Fruit fly (Drosophila melanogaster) whole organism, embryonic: ENCODE results near the gene Hsp83.
A peak's percentile ranks its signal among the peaks of the same experiment; 100 is the strongest.

Experiments used
- CG10462 ChIP-seq: fragments of 200-800 bp; sonication (Bioruptor generic); optimal IDR thresholded peaks from 2 replicates; lab custom pipeline; 2016; ENCODE audit warnings: missing biosample characterization, missing genetic modification characterization
- CG10979 ChIP-seq: fragments of 200-800 bp; sonication (Bioruptor generic); optimal IDR thresholded peaks from 2 replicates; lab custom pipeline; 2018; ENCODE audit warnings: missing biosample characterization, mild to moderate bottlenecking, missing genetic modification characterization, moderate library complexity
- CG11695 ChIP-seq: fragments of 200-800 bp; sonication (Bioruptor generic); IDR thresholded peaks from 3 replicates; pipeline ENCODE4 v1.3.6; 2022; ENCODE audit warnings: missing biosample characterization, missing genetic modification characterization
- CG1233 ChIP-seq: fragments of 200-800 bp; sonication (Bioruptor generic); optimal IDR thresholded peaks from 4 replicates; lab custom pipeline; 2018; ENCODE audit warnings: missing biosample characterization, mild to moderate bottlenecking, missing genetic modification characterization
- CG15011 ChIP-seq: fragments of 200-800 bp; sonication (Bioruptor generic); optimal IDR thresholded peaks from 3 replicates; lab custom pipeline; 2018; ENCODE audit warnings: missing biosample characterization, mild to moderate bottlenecking, missing genetic modification characterization
- CG17385 ChIP-seq: fragments of 200-800 bp; sonication (Bioruptor generic); optimal IDR thresholded peaks from 3 replicates; lab custom pipeline; 2018; ENCODE audit warnings: missing biosample characterization, mild to moderate bottlenecking, missing genetic modification characterization
- CG18476 ChIP-seq: fragments of 200-800 bp; sonication (Bioruptor generic); optimal IDR thresholded peaks from 2 replicates; lab custom pipeline; 2016; ENCODE audit warnings: missing biosample characterization, mild to moderate bottlenecking, missing genetic modification characterization
- CG2875 ChIP-seq: fragments of 200-800 bp; sonication (Bioruptor generic); optimal IDR thresholded peaks from 2 replicates; lab custom pipeline; 2017; ENCODE audit warnings: missing biosample characterization, mild to moderate bottlenecking, missing genetic modification characterization, missing genetic modification reagents
- CG3838 ChIP-seq: fragments of 200-800 bp; sonication (Bioruptor generic); optimal IDR thresholded peaks from 3 replicates; lab custom pipeline; 2016; ENCODE audit warnings: missing biosample characterization, missing genetic modification characterization
- CG6791 ChIP-seq: fragments of 200-800 bp; sonication (Bioruptor generic); IDR thresholded peaks from 3 replicates; pipeline ENCODE4 v1.3.6; 2022; ENCODE audit warnings: missing biosample characterization, missing genetic modification characterization; ENCODE audit not compliant: partially characterized antibody
- CG6813 ChIP-seq: fragments of 200-800 bp; sonication (Bioruptor generic); optimal IDR thresholded peaks from 2 replicates; lab custom pipeline; 2017; ENCODE audit warnings: missing biosample characterization, missing genetic modification characterization, mild to moderate bottlenecking, moderate library complexity, missing genetic modification reagents
- CG7556 ChIP-seq: fragments of 200-800 bp; sonication (Bioruptor generic); optimal IDR thresholded peaks from 2 replicates; lab custom pipeline; 2017; ENCODE audit warnings: missing biosample characterization, mild to moderate bottlenecking, missing genetic modification characterization
- CG8478 ChIP-seq: fragments of >200 bp; optimal IDR thresholded peaks from 2 replicates; lab custom pipeline; 2018
- CG9609 ChIP-seq: fragments of 200-800 bp; sonication (Bioruptor generic); optimal IDR thresholded peaks from 3 replicates; lab custom pipeline; 2016; ENCODE audit warnings: missing biosample characterization, missing genetic modification characterization
- CoRest ChIP-seq: fragments of 200-800 bp; sonication (Bioruptor generic); optimal IDR thresholded peaks from 3 replicates; lab custom pipeline; 2018; ENCODE audit warnings: missing biosample characterization, mild to moderate bottlenecking, missing genetic modification characterization, moderate library complexity
- ERR ChIP-seq: fragments of 200-800 bp; sonication (Bioruptor generic); optimal IDR thresholded peaks from 2 replicates; lab custom pipeline; 2016; ENCODE audit warnings: missing biosample characterization, missing genetic modification characterization
- Fer2 ChIP-seq: fragments of 200-800 bp; sonication (Bioruptor generic); optimal IDR thresholded peaks from 2 replicates; lab custom pipeline; 2018; ENCODE audit warnings: missing biosample characterization, mild to moderate bottlenecking, missing genetic modification characterization, moderate library complexity
- Gug ChIP-seq: fragments of 200-800 bp; sonication (Bioruptor generic); IDR thresholded peaks from 4 replicates; pipeline ENCODE4 v1.3.6; 2022; ENCODE audit warnings: missing biosample characterization, missing genetic modification characterization
- Mad ChIP-seq: fragments of 200-800 bp; sonication (Bioruptor generic); optimal IDR thresholded peaks from 2 replicates; lab custom pipeline; 2016; ENCODE audit warnings: missing biosample characterization, missing genetic modification characterization
- NC2β ChIP-seq: fragments of 200-800 bp; sonication (Bioruptor generic); optimal IDR thresholded peaks from 2 replicates; lab custom pipeline; 2016; ENCODE audit warnings: missing biosample characterization, missing genetic modification characterization
- Sox100B ChIP-seq: fragments of 200-800 bp; sonication (Bioruptor generic); optimal IDR thresholded peaks from 3 replicates; lab custom pipeline; 2018; ENCODE audit warnings: missing biosample characterization, mild to moderate bottlenecking, missing genetic modification characterization
- Spps ChIP-seq: fragments of 200-800 bp; sonication (Bioruptor generic); optimal IDR thresholded peaks from 2 replicates; lab custom pipeline; 2018; ENCODE audit warnings: missing biosample characterization, mild to moderate bottlenecking, missing genetic modification characterization
- Sry-β ChIP-seq: fragments of 200-800 bp; sonication (Bioruptor generic); optimal IDR thresholded peaks from 2 replicates; lab custom pipeline; 2018; ENCODE audit warnings: missing biosample characterization, mild to moderate bottlenecking, missing genetic modification characterization, moderate library complexity
- Usf ChIP-seq: fragments of 200-800 bp; sonication (Bioruptor generic); optimal IDR thresholded peaks from 2 replicates; lab custom pipeline; 2017; ENCODE audit warnings: missing genotype, missing biosample characterization, missing genetic modification characterization
- ac ChIP-seq: fragments of 200-800 bp; sonication (Bioruptor generic); optimal IDR thresholded peaks from 3 replicates; lab custom pipeline; 2017; ENCODE audit warnings: missing biosample characterization, mild to moderate bottlenecking, missing genetic modification characterization
- chn ChIP-seq: fragments of 200-800 bp; sonication (Bioruptor generic); optimal IDR thresholded peaks from 2 replicates; lab custom pipeline; 2016; ENCODE audit warnings: missing biosample characterization, missing genetic modification characterization
- crc ChIP-seq: fragments of 200-800 bp; sonication (Bioruptor generic); optimal IDR thresholded peaks from 2 replicates; lab custom pipeline; 2016; ENCODE audit warnings: missing biosample characterization, missing genetic modification characterization
- dan ChIP-seq: fragments of 200-800 bp; sonication (Bioruptor generic); IDR thresholded peaks from 2 replicates; pipeline ENCODE4 v1.3.6; 2022; ENCODE audit warnings: missing biosample characterization, missing genetic modification characterization
- ems ChIP-seq: fragments of 200-800 bp; sonication (Bioruptor generic); optimal IDR thresholded peaks from 3 replicates; lab custom pipeline; 2016; ENCODE audit warnings: missing biosample characterization, missing genetic modification characterization
- fru ChIP-seq: fragments of >200 bp; optimal IDR thresholded peaks from 2 replicates; lab custom pipeline; 2017
- grn ChIP-seq: fragments of 200-800 bp; sonication (Bioruptor generic); optimal IDR thresholded peaks from 3 replicates; lab custom pipeline; 2017; ENCODE audit warnings: missing biosample characterization, missing genetic modification characterization
- gsb-n ChIP-seq: fragments of 200-800 bp; sonication (Bioruptor generic); optimal IDR thresholded peaks from 3 replicates; lab custom pipeline; 2018; ENCODE audit warnings: missing biosample characterization, mild to moderate bottlenecking, missing genetic modification characterization
- insv ChIP-seq, 2 experiments: fragments of 200-800 bp; sonication (Bioruptor generic); optimal IDR thresholded peaks; 3 replicates each; lab custom pipeline; 2016 to 2018; ENCODE audit warnings: missing biosample characterization in 2 of 2, missing genetic modification characterization in 2 of 2
- jing ChIP-seq: fragments of 200-800 bp; sonication (Bioruptor generic); optimal IDR thresholded peaks from 2 replicates; lab custom pipeline; 2018; ENCODE audit warnings: missing biosample characterization, mild to moderate bottlenecking, missing genetic modification characterization
- kah ChIP-seq: fragments of 200-800 bp; sonication (Bioruptor generic); optimal IDR thresholded peaks from 2 replicates; lab custom pipeline; 2018; ENCODE audit warnings: missing biosample characterization, mild to moderate bottlenecking, missing genetic modification characterization
- knrl ChIP-seq: fragments of 200-800 bp; sonication (Bioruptor generic); IDR thresholded peaks from 3 replicates; pipeline ENCODE4 v1.3.6; 2022; ENCODE audit warnings: missing biosample characterization, missing genetic modification characterization; ENCODE audit not compliant: partially characterized antibody
- maf-S ChIP-seq: fragments of 200-800 bp; sonication (Bioruptor generic); optimal IDR thresholded peaks from 2 replicates; lab custom pipeline; 2016; ENCODE audit warnings: missing biosample characterization, missing genetic modification characterization
- mirr ChIP-seq: fragments of 200-800 bp; sonication (Bioruptor generic); optimal IDR thresholded peaks from 3 replicates; lab custom pipeline; 2018; ENCODE audit warnings: missing biosample characterization, mild to moderate bottlenecking, missing genetic modification characterization
- mld ChIP-seq: fragments of 200-800 bp; sonication (Bioruptor generic); IDR thresholded peaks from 3 replicates; pipeline ENCODE4 v1.3.6; 2022; ENCODE audit warnings: missing biosample characterization, missing genetic modification characterization; ENCODE audit not compliant: partially characterized antibody
- nerfin-2 ChIP-seq: fragments of 200-800 bp; sonication (Bioruptor generic); IDR thresholded peaks from 2 replicates; pipeline ENCODE4 v1.3.6; 2022; ENCODE audit warnings: missing biosample characterization, missing genetic modification characterization; ENCODE audit not compliant: partially characterized antibody
- pfk ChIP-seq: fragments of 200-800 bp; sonication (Bioruptor generic); optimal IDR thresholded peaks from 2 replicates; lab custom pipeline; 2018; ENCODE audit warnings: missing biosample characterization, mild to moderate bottlenecking, missing genetic modification characterization, moderate library complexity
- phol ChIP-seq: fragments of 200-800 bp; sonication (Bioruptor generic); optimal IDR thresholded peaks from 3 replicates; lab custom pipeline; 2018; ENCODE audit warnings: missing biosample characterization, mild to moderate bottlenecking, missing genetic modification characterization, moderate library complexity
- sc ChIP-seq, 3 experiments: fragments of >200 bp in 2 of 3; fragments of 200-800 bp in 1 of 3; sonication (Bioruptor generic) in 1 of 3; optimal IDR thresholded peaks; 2 replicates in 2 of 3; 3 replicates in 1 of 3; lab custom pipeline; 2017; ENCODE audit warnings: mild to moderate bottlenecking in 1 of 3, missing biosample characterization in 1 of 3, missing genetic modification characterization in 1 of 3, missing genetic modification reagents in 1 of 3
- seq ChIP-seq: fragments of 200-800 bp; sonication (Bioruptor generic); IDR thresholded peaks from 2 replicates; pipeline ENCODE4 v1.3.6; 2022; ENCODE audit warnings: missing biosample characterization, missing genetic modification characterization
- so ChIP-seq: fragments of 200-800 bp; sonication (Bioruptor generic); IDR thresholded peaks from 3 replicates; pipeline ENCODE4 v1.3.6; 2022; ENCODE audit warnings: missing biosample characterization, missing genetic modification characterization
- sug ChIP-seq: fragments of 200-800 bp; optimal IDR thresholded peaks from 2 replicates; lab custom pipeline; 2019; ENCODE audit warnings: missing biosample characterization, mild to moderate bottlenecking, missing genetic modification characterization, moderate library complexity
- usp ChIP-seq: fragments of >200 bp; optimal IDR thresholded peaks from 2 replicates; lab custom pipeline; 2017; ENCODE audit warnings: missing biosample characterization, missing genetic modification characterization
- vfl ChIP-seq: fragments of 200-800 bp; sonication (Bioruptor generic); optimal IDR thresholded peaks from 2 replicates; lab custom pipeline; 2016; ENCODE audit warnings: missing biosample characterization, missing genetic modification characterization
- wek ChIP-seq: fragments of 200-800 bp; sonication (Bioruptor generic); optimal IDR thresholded peaks from 3 replicates; lab custom pipeline; 2018; ENCODE audit warnings: missing biosample characterization, mild to moderate bottlenecking, missing genetic modification characterization, moderate library complexity
- zf30C ChIP-seq: fragments of 200-800 bp; sonication (Bioruptor generic); optimal IDR thresholded peaks from 3 replicates; lab custom pipeline; 2018; ENCODE audit warnings: missing biosample characterization, mild to moderate bottlenecking, missing genetic modification characterization
- zfh2 ChIP-seq: fragments of 200-800 bp; sonication (Bioruptor generic); optimal IDR thresholded peaks from 2 replicates; lab custom pipeline; 2016; ENCODE audit warnings: missing biosample characterization, missing genetic modification characterization

The Hsp83 gene

dm6 chr3L:3164951-3165350 lies 27.8 kb upstream of the Hsp83 start, which contains the start of gene CG32280 (continued):
- TF ChIP-seq maf-S (GFP tag; lab: Kevin White, UChicago) (no peak), NC2β (peak; percentile 33), phol (peak; percentile 29), CG3838 (GFP tag; lab: Kevin White, UChicago) (no peak), nerfin-2 (GFP tag; lab: Robert Waterston, UW) (peak; percentile 81), ERR (GFP tag; lab: Kevin White, UChicago) (peak; percentile 5), Usf (GFP tag; lab: Kevin White, UChicago) (no peak), CoRest (peak; percentile 26), wek (GFP tag; lab: Kevin White, UChicago) (no peak), CG10462 (GFP tag; lab: Kevin White, UChicago) (no peak), Spps (tag; lab: Kevin White, UChicago) (no peak), usp (GFP tag; lab: Kevin White, UChicago) (no peak), CG9609 (GFP tag; lab: Kevin White, UChicago) (peak; percentile 20), CG7556 (GFP tag; lab: Kevin White, UChicago) (no peak), zfh2 (GFP tag; lab: Kevin White, UChicago) (peak; percentile 31), sug (peak; percentile 22), CG11695 (no peak), grn (GFP tag; lab: Kevin White, UChicago) (no peak), ac (GFP tag; lab: Kevin White, UChicago) (no peak), fru (lab: Kevin White, UChicago) (no peak), kah (GFP tag; lab: Kevin White, UChicago) (no peak), gsb-n (tag; lab: Kevin White, UChicago) (no peak), vfl (GFP tag; lab: Kevin White, UChicago) (no peak), Fer2 (tag; lab: Kevin White, UChicago) (no peak), CG17385 (GFP tag; lab: Kevin White, UChicago) (no peak), Gug (peak; percentile 45; the same call in 2 of the 4 replicates), Mad (peak; percentile 10), CG18476 (GFP tag; lab: Kevin White, UChicago) (no peak), seq (no peak), zf30C (GFP tag; lab: Kevin White, UChicago) (peak; percentile 85), chn (no peak), Sry-β (GFP tag; lab: Kevin White, UChicago) (no peak), jing (GFP tag; lab: Kevin White, UChicago) (no peak), CG10979 (tag; lab: Kevin White, UChicago) (no peak), so (GFP tag; lab: Robert Waterston, UW) (0 out of 3 replicates have a peak, but pooled peaks have one; percentile 32), crc (no peak), CG6791 (GFP tag; lab: Robert Waterston, UW) (peak; percentile 89), insv (GFP tag; optimal IDR thresholded peaks at IDR 0.05; lab: Kevin White, UChicago) (peak in 1 of 2 experiments; percentile 11), mirr (GFP tag; lab: Kevin White, UChicago) (peak; percentile 0), pfk (GFP tag; lab: Kevin White, UChicago) (peak; percentile 69), CG15011 (GFP tag; lab: Kevin White, UChicago) (no peak), mld (GFP tag; lab: Robert Waterston, UW) (peak; percentile 73; the same call in 1 of the 3 replicates), dan (GFP tag; lab: Robert Waterston, UW) (no peak), CG1233 (GFP tag; lab: Kevin White, UChicago) (no peak), ems (GFP tag; lab: Kevin White, UChicago) (peak; percentile 22), CG2875 (no peak), knrl (peak; percentile 80), sc (optimal IDR thresholded peaks at IDR 0.05; lab: Kevin White, UChicago) (no peak), sc (GFP tag; optimal IDR thresholded peaks at IDR 0.05; lab: Kevin White, UChicago) (no peak), CG8478 (lab: Kevin White, UChicago) (no peak), Sox100B (GFP tag; lab: Kevin White, UChicago) (no peak), CG6813 (peak; percentile 29)
